Worm (Caenorhabditis elegans) whole organism, L2 larva: ENCODE measurements around the gene C28C12.11.
A peak's percentile ranks its signal among the peaks of the same experiment; 100 is the strongest.

Experiments used
- F13H6.1 ChIP-seq: sonication (generic microtip); optimal IDR thresholded peaks from 2 replicates; lab custom pipeline; 2016; ENCODE audit warnings: missing genetic modification characterization, missing compliant biosample characterization
- R02D3.7 ChIP-seq: fragments of 150-350 bp; optimal IDR thresholded peaks from 2 replicates; lab custom pipeline; 2014; ENCODE audit warnings: missing biosample characterization, missing genetic modification characterization
- ZK546.5 ChIP-seq: sonication (generic microtip); optimal IDR thresholded peaks from 2 replicates; lab custom pipeline; 2017; ENCODE audit warnings: missing biosample characterization, missing genetic modification characterization
- elt-1 ChIP-seq: fragments of 150-350 bp; optimal IDR thresholded peaks from 2 replicates; lab custom pipeline; 2014; ENCODE audit warnings: missing biosample characterization, missing genetic modification characterization
- lin-11 ChIP-seq: fragments of 150-350 bp; sonication (generic microtip); optimal IDR thresholded peaks from 2 replicates; lab custom pipeline; 2014; ENCODE audit warnings: missing biosample characterization, missing genetic modification characterization, inconsistent platforms, mixed read lengths
- nhr-25 ChIP-seq: fragments of 150-350 bp; sonication (generic microtip); optimal IDR thresholded peaks from 3 replicates; lab custom pipeline; 2014; ENCODE audit warnings: missing biosample characterization, missing genetic modification characterization
- nhr-6 ChIP-seq: fragments of 150-350 bp; optimal IDR thresholded peaks from 2 replicates; lab custom pipeline; 2014; ENCODE audit warnings: missing biosample characterization, missing genetic modification characterization
- unc-62 ChIP-seq: fragments of 150-350 bp; optimal IDR thresholded peaks from 2 replicates; lab custom pipeline; 2014; ENCODE audit warnings: missing biosample characterization, missing genetic modification reagents, missing genetic modification characterization
- ztf-11 ChIP-seq: sonication (generic microtip); optimal IDR thresholded peaks from 2 replicates; lab custom pipeline; 2017; ENCODE audit warnings: missing biosample characterization, missing genetic modification characterization

DNA sequence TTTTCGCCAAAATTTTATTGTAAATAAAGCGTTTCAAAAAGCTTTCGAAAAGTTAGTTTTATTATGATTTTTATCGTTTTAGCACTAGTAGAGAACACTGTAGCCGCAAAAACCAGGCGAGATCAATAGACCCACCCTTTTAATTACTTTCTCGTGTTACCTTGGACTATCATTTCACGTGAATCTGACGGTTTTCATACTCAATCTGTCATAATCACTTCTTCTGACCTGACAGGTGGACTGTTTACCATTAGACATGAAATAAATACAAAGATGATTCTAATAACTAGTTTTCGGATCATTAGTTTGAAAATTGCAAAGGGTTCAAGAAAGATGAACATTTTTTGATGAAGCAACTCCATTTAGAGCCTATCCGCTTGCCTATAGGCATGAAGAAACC lies 10.8 kb upstream of the C28C12.11 start:
- no peak for TF ChIP-seq ztf-11 (tag; lab: Kevin White, UChicago)
- TF ChIP-seq ZK546.5 (tag; lab: Kevin White, UChicago): no peak
- TF ChIP-seq lin-11 (tag; lab: Kevin White, UChicago): no peak
- no peak for TF ChIP-seq F13H6.1 (tag; lab: Kevin White, UChicago)
- TF ChIP-seq nhr-6 (tag; lab: Kevin White, UChicago): no peak
- TF ChIP-seq unc-62: no peak
- no peak for TF ChIP-seq R02D3.7 (tag; lab: Kevin White, UChicago)
- no peak for TF ChIP-seq elt-1
- peak; percentile 71 for TF ChIP-seq nhr-25
